Fruit fly (Drosophila melanogaster): ENCODE measurements around the gene CG3857.

CG3857 gene

DNA sequence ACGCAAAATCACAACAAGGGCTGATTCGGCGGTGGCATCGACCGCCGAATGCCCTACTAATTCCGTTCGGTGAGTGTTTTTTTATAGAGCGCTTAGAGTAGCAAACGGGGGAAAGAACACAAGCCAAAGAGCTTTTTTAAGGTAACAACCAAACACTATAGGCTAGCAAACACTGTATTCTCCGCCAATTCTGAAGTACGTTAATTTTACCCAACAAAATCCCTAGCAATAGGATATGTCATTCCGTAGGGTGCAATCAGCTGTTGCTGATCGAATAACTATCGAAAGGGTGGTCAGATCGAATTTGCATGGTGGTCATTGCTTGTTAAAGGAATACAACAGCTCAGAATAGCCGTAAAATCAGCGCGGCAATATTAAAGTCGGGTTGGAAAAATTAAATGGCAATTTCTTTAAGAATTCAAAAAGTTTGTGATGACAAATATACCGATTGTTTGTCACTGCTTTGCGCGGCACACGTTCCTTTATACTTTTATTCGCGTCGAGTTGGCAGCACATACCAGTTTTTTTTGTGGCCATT lies 32.0 kb downstream of the CG3857 start, which contains the start of gene mip130 (continued):
- TF ChIP-seq shn (GFP tag; optimal IDR thresholded peaks at IDR 0.05): no peak
- TF ChIP-seq CG17802 (tag; optimal IDR thresholded peaks at IDR 0.05): no peak
- no peak for TF ChIP-seq maf-S (GFP tag; optimal IDR thresholded peaks at IDR 0.05)
- peak in 1 of 2 experiments; percentile 42 for TF ChIP-seq bsh (GFP tag; optimal IDR thresholded peaks at IDR 0.05)
- peak; percentile 80 for TF ChIP-seq BEAF-32 (GFP tag; optimal IDR thresholded peaks at IDR 0.05)
- no peak for TF ChIP-seq gro (GFP tag; optimal IDR thresholded peaks at IDR 0.05)
- TF ChIP-seq CG6254 (GFP tag; optimal IDR thresholded peaks at IDR 0.05): no peak
- TF ChIP-seq CG16863 (GFP tag; optimal IDR thresholded peaks at IDR 0.05): no peak
- TF ChIP-seq CG12769 (tag; optimal IDR thresholded peaks at IDR 0.05): no peak
- peak; percentile 45 for TF ChIP-seq CG9817 (tag; optimal IDR thresholded peaks at IDR 0.05)
- TF ChIP-seq CG5180 (GFP tag; optimal IDR thresholded peaks at IDR 0.05): no peak
- TF ChIP-seq pan (optimal IDR thresholded peaks at IDR 0.05): no peak
- peak in 1 of 2 experiments; percentile 60 for TF ChIP-seq pan (GFP tag; optimal IDR thresholded peaks at IDR 0.05 in 1 of 2, IDR thresholded peaks at IDR 0.05 in 1 of 2)
- no peak for TF ChIP-seq C15 (GFP tag; IDR thresholded peaks at IDR 0.05)
- no peak for TF ChIP-seq CG13123 (GFP tag; optimal IDR thresholded peaks at IDR 0.05)
- no peak for TF ChIP-seq h (optimal IDR thresholded peaks at IDR 0.05)
- TF ChIP-seq row (GFP tag; IDR thresholded peaks at IDR 0.05): peak; percentile 92
- TF ChIP-seq B-H2 (GFP tag; optimal IDR thresholded peaks at IDR 0.05): peak; percentile 0
- TF ChIP-seq run (tag; optimal IDR thresholded peaks at IDR 0.05): no peak
- peak; percentile 36 for TF ChIP-seq mirr (GFP tag; optimal IDR thresholded peaks at IDR 0.05)
- TF ChIP-seq CG2678 (tag; optimal IDR thresholded peaks at IDR 0.05): peak; percentile 62
- TF ChIP-seq CG3726 (GFP tag; IDR thresholded peaks at IDR 0.05): no peak
- TF ChIP-seq mld (GFP tag; IDR thresholded peaks at IDR 0.05; ENCODE audit: partially characterized antibody): 0 out of 3 replicates have a peak, but pooled peaks have one; percentile 46
- no peak for TF ChIP-seq CG33213 (GFP tag; optimal IDR thresholded peaks at IDR 0.05)
- peak; percentile 56 for TF ChIP-seq nom (GFP tag; optimal IDR thresholded peaks at IDR 0.05)
- TF ChIP-seq usp (GFP tag; optimal IDR thresholded peaks at IDR 0.05): no peak
- peak; percentile 52; the same call in 2 of the 3 replicates for TF ChIP-seq Aef1 (GFP tag; IDR thresholded peaks at IDR 0.05)
- peak; percentile 22 for TF ChIP-seq slp2 (GFP tag; optimal IDR thresholded peaks at IDR 0.05)
- no peak for TF ChIP-seq tll (GFP tag; optimal IDR thresholded peaks at IDR 0.05)
- TF ChIP-seq ase (GFP tag; IDR thresholded peaks at IDR 0.05): 0 out of 3 replicates have a peak, but pooled peaks have one; percentile 30
- TF ChIP-seq CG11696 (GFP tag; IDR thresholded peaks at IDR 0.05): no peak
- no peak for TF ChIP-seq fd64A (GFP tag; optimal IDR thresholded peaks at IDR 0.05)
- no peak for TF ChIP-seq CG11085 (GFP tag; IDR thresholded peaks at IDR 0.05)
- peak; percentile 71 for TF ChIP-seq hbn (GFP tag; IDR thresholded peaks at IDR 0.05; ENCODE audit: partially characterized antibody)
- TF ChIP-seq ERR (GFP tag; optimal IDR thresholded peaks at IDR 0.05): peak; percentile 16
- peak; percentile 47 for TF ChIP-seq CG2116 (GFP tag; optimal IDR thresholded peaks at IDR 0.05)
- no peak for TF ChIP-seq ken (GFP tag; IDR thresholded peaks at IDR 0.05)
- peak; percentile 54; the same call in 1 of the 3 replicates for TF ChIP-seq CG11456 (GFP tag; IDR thresholded peaks at IDR 0.05)
- TF ChIP-seq Fer2 (tag; optimal IDR thresholded peaks at IDR 0.05): no peak
- TF ChIP-seq ro (GFP tag; IDR thresholded peaks at IDR 0.05): no peak
- no peak for TF ChIP-seq CG17912 (GFP tag; optimal IDR thresholded peaks at IDR 0.05)
- TF ChIP-seq ci (GFP tag; IDR thresholded peaks at IDR 0.05): no peak
- 0 out of 3 replicates have a peak, but pooled peaks have one; percentile 21 for TF ChIP-seq jigr1 (GFP tag; IDR thresholded peaks at IDR 0.05)
- peak; percentile 46 for TF ChIP-seq Max (GFP tag; optimal IDR thresholded peaks at IDR 0.05)
- TF ChIP-seq crol (GFP tag; IDR thresholded peaks at IDR 0.05): no peak
- no peak for TF ChIP-seq CG33557 (GFP tag; optimal IDR thresholded peaks at IDR 0.05)
- TF ChIP-seq Adf1 (GFP tag; IDR thresholded peaks at IDR 0.05): no peak
- TF ChIP-seq CG8924 (tag; optimal IDR thresholded peaks at IDR 0.05): peak; percentile 55
- TF ChIP-seq Stat92E (GFP tag; optimal IDR thresholded peaks at IDR 0.05): no peak
- TF ChIP-seq abd-A (tag; optimal IDR thresholded peaks at IDR 0.05): no peak

Measured in whole organism, embryonic.